Fruit fly (Drosophila melanogaster) whole organism, pupa: ENCODE data around the gene yrt.

Experiments
- CG13204 ChIP-seq: fragments of 200-800 bp; sonication (Bioruptor generic); optimal IDR thresholded peaks from 2 replicates; lab custom pipeline; 2018; ENCODE audit warnings: missing biosample characterization, mild to moderate bottlenecking, missing genetic modification characterization, moderate library complexity
- CG17806 ChIP-seq: fragments of 200-800 bp; sonication (Bioruptor generic); optimal IDR thresholded peaks from 2 replicates; lab custom pipeline; 2018; ENCODE audit warnings: missing biosample characterization, mild to moderate bottlenecking, missing genetic modification characterization, moderate library complexity
- CG34367 ChIP-seq: fragments of 200-800 bp; sonication (Bioruptor generic); optimal IDR thresholded peaks from 2 replicates; lab custom pipeline; 2018; ENCODE audit warnings: missing biosample characterization, mild to moderate bottlenecking, missing genetic modification characterization
- CG8301 ChIP-seq: fragments of 200-800 bp; sonication (Bioruptor generic); optimal IDR thresholded peaks from 2 replicates; lab custom pipeline; 2018; ENCODE audit warnings: missing biosample characterization, mild to moderate bottlenecking, missing genetic modification characterization
- CG9948 ChIP-seq: fragments of 200-800 bp; sonication (Bioruptor generic); optimal IDR thresholded peaks from 2 replicates; lab custom pipeline; 2018; ENCODE audit warnings: missing biosample characterization, mild to moderate bottlenecking, missing genetic modification characterization, moderate library complexity
- Ets98B ChIP-seq: fragments of 200-800 bp; sonication (Bioruptor generic); IDR thresholded peaks from 2 replicates; pipeline ENCODE4 v1.3.6; 2022; ENCODE audit warnings: missing biosample characterization, missing genetic modification characterization
- Pif1B ChIP-seq: fragments of 200-800 bp; sonication (Bioruptor generic); optimal IDR thresholded peaks from 3 replicates; lab custom pipeline; 2016; ENCODE audit warnings: missing biosample characterization, missing genetic modification characterization
- Snoo ChIP-seq: fragments of 200-800 bp; sonication (Bioruptor generic); optimal IDR thresholded peaks from 3 replicates; lab custom pipeline; 2017; ENCODE audit warnings: missing biosample characterization, mild to moderate bottlenecking, missing genetic modification characterization, inconsistent platforms
- fd96Ca ChIP-seq: fragments of 200-800 bp; sonication (Bioruptor generic); IDR thresholded peaks from 3 replicates; pipeline ENCODE4 v1.3.6; 2022; ENCODE audit warnings: missing biosample characterization, missing genetic modification characterization
- gl ChIP-seq: fragments of 200-800 bp; sonication (Bioruptor generic); optimal IDR thresholded peaks from 2 replicates; lab custom pipeline; 2018; ENCODE audit warnings: missing biosample characterization, mild to moderate bottlenecking, missing genetic modification characterization

DNA sequence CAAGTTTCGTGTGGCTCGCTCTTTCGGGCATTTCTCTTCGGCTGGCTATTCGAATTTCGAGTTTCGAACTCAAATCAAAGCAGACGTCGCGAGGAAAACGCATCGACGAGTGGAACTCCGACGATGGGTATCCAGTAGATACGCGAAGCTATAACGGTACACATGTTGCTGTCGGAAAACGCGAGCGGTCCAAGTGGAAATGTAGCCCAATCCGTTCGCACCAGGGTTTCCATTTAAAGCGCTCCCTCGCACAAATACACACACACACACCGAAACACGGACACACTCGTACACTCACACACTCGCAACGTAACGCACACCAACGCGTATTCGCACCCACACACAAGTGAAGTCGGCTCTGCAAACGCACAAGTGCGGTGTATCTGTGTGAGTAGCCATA, 15.6 kb upstream of the yrt start, which contains the start of gene side-IV:
- no peak for TF ChIP-seq gl (tag; lab: Kevin White, UChicago)
- TF ChIP-seq CG13204 (GFP tag; lab: Kevin White, UChicago): peak; percentile 40
- TF ChIP-seq Snoo: no peak
- TF ChIP-seq CG8301: no peak
- TF ChIP-seq Ets98B (GFP tag; lab: Robert Waterston, UW): peak; percentile 28; the same call in 1 of the 2 replicates
- no peak for TF ChIP-seq Pif1B (GFP tag; lab: Kevin White, UChicago)
- no peak for TF ChIP-seq CG9948 (tag; lab: Kevin White, UChicago)
- TF ChIP-seq fd96Ca (GFP tag; lab: Robert Waterston, UW): peak; percentile 26; the same call in 1 of the 3 replicates
- no peak for TF ChIP-seq CG34367 (tag; lab: Kevin White, UChicago)
- TF ChIP-seq CG17806: no peak
